Worm (Caenorhabditis elegans) whole organism, L1 larva: ENCODE data around the gene C24H10.2.
A peak's percentile ranks its signal among the peaks of the same experiment; 100 is the strongest.

Experiments
- C16A3.4 ChIP-seq: fragments of 150-350 bp; optimal IDR thresholded peaks from 2 replicates; lab custom pipeline; 2014; ENCODE audit warnings: missing biosample characterization, missing genetic modification characterization
- F16B12.6 ChIP-seq: fragments of 150-350 bp; optimal IDR thresholded peaks from 2 replicates; lab custom pipeline; 2014; ENCODE audit warnings: missing biosample characterization, missing genetic modification characterization
- aha-1 ChIP-seq: fragments of 150-350 bp; optimal IDR thresholded peaks from 2 replicates; lab custom pipeline; 2014; ENCODE audit warnings: missing biosample characterization, missing genetic modification characterization
- alr-1 ChIP-seq: fragments of 200-800 bp; sonication (Bioruptor generic); optimal IDR thresholded peaks from 2 replicates; lab custom pipeline; 2018; ENCODE audit warnings: borderline replicate concordance, mild to moderate bottlenecking, missing genetic modification characterization, missing compliant biosample characterization
- ama-1 ChIP-seq: fragments of 150-350 bp; optimal IDR thresholded peaks from 2 replicates; lab custom pipeline; 2014
- blmp-1 ChIP-seq: fragments of 150-350 bp; optimal IDR thresholded peaks from 2 replicates; lab custom pipeline; 2014; ENCODE audit warnings: missing biosample characterization, missing genetic modification characterization
- ceh-63 ChIP-seq: fragments of 200-800 bp; sonication (Bioruptor generic); optimal IDR thresholded peaks from 2 replicates; lab custom pipeline; 2018; ENCODE audit warnings: mild to moderate bottlenecking, missing genetic modification characterization, missing compliant biosample characterization
- ceh-8 ChIP-seq: fragments of 200-800 bp; sonication (Bioruptor generic); optimal IDR thresholded peaks from 2 replicates; lab custom pipeline; 2018; ENCODE audit warnings: mild to moderate bottlenecking, missing genetic modification characterization, moderate library complexity, missing compliant biosample characterization
- ceh-88 ChIP-seq: fragments of 200-800 bp; sonication (Bioruptor generic); IDR thresholded peaks from 2 replicates; pipeline ENCODE4 v1.3.6; 2022; ENCODE audit warnings: missing genetic modification characterization, missing compliant biosample characterization
- ceh-90 ChIP-seq: sonication (generic microtip); optimal IDR thresholded peaks from 2 replicates; lab custom pipeline; 2016; ENCODE audit warnings: missing genetic modification characterization, missing compliant biosample characterization
- dpl-1 ChIP-seq, 3 experiments: fragments of 150-350 bp in 2 of 3; sonication (generic microtip) in 1 of 3; optimal IDR thresholded peaks; 2 replicates each; lab custom pipeline; 2014 to 2017; ENCODE audit warnings: missing biosample characterization in 3 of 3, missing genetic modification characterization in 3 of 3, missing genetic modification reagents in 3 of 3
- dsc-1 ChIP-seq: sonication (generic microtip); optimal IDR thresholded peaks from 2 replicates; lab custom pipeline; 2016; ENCODE audit warnings: mild to moderate bottlenecking, missing genetic modification characterization, missing compliant biosample characterization
- efl-1 ChIP-seq, 4 experiments: fragments of 150-350 bp; optimal IDR thresholded peaks in 3 of 4; peaks in 1 of 4; 1 replicate in 1 of 4; 2 replicates in 3 of 4; lab custom pipeline; 2014; ENCODE audit warnings: missing biosample characterization in 2 of 4, missing genetic modification characterization in 2 of 4, missing genetic modification reagents in 2 of 4
- egl-13 ChIP-seq: sonication (generic microtip); optimal IDR thresholded peaks from 2 replicates; lab custom pipeline; 2016; ENCODE audit warnings: missing genotype, missing genetic modification reagents, missing genetic modification characterization, missing compliant biosample characterization
- egl-27 ChIP-seq, 2 experiments: fragments of 150-350 bp in 1 of 2; sonication (generic microtip); optimal IDR thresholded peaks; 3 replicates each; lab custom pipeline; 2017 to 2018; ENCODE audit warnings: missing biosample characterization in 2 of 2, missing genetic modification characterization in 2 of 2, missing genetic modification reagents in 2 of 2
- elt-2 ChIP-seq: sonication (generic microtip); optimal IDR thresholded peaks from 2 replicates; lab custom pipeline; 2016; ENCODE audit warnings: missing genetic modification characterization, mild to moderate bottlenecking, inconsistent platforms, missing compliant biosample characterization, missing genetic modification reagents
- ets-5 ChIP-seq: fragments of 200-800 bp; sonication (Bioruptor generic); IDR thresholded peaks from 2 replicates; pipeline ENCODE4 v1.3.6; 2022; ENCODE audit warnings: missing genetic modification characterization, missing compliant biosample characterization
- fkh-10 ChIP-seq: sonication (generic microtip); optimal IDR thresholded peaks from 2 replicates; lab custom pipeline; 2017; ENCODE audit warnings: missing biosample characterization, missing genetic modification reagents, missing genetic modification characterization
- fkh-4 ChIP-seq: sonication (generic microtip); optimal IDR thresholded peaks from 2 replicates; lab custom pipeline; 2016; ENCODE audit warnings: missing compliant biosample characterization, missing genetic modification characterization, borderline replicate concordance
- fkh-8 ChIP-seq: sonication (generic microtip); optimal IDR thresholded peaks from 2 replicates; lab custom pipeline; 2016; ENCODE audit warnings: mild to moderate bottlenecking, missing genetic modification characterization, missing compliant biosample characterization
- fos-1 ChIP-seq: fragments of 150-350 bp; optimal IDR thresholded peaks from 2 replicates; lab custom pipeline; 2014; ENCODE audit warnings: missing biosample characterization, missing genetic modification characterization
- irx-1 ChIP-seq: sonication (generic microtip); optimal IDR thresholded peaks from 2 replicates; lab custom pipeline; 2016; ENCODE audit warnings: missing genetic modification characterization, missing compliant biosample characterization
- isw-1 ChIP-seq: fragments of 200-800 bp; sonication (Bioruptor generic); IDR thresholded peaks from 2 replicates; pipeline ENCODE4 v1.3.6; 2022; ENCODE audit warnings: missing genetic modification characterization, missing compliant biosample characterization
- lin-13 ChIP-seq: fragments of 150-350 bp; optimal IDR thresholded peaks from 2 replicates; lab custom pipeline; 2014; ENCODE audit warnings: missing biosample characterization, missing genetic modification reagents, missing genetic modification characterization
- lin-14 ChIP-seq: fragments of 200-800 bp; sonication (Bioruptor generic); optimal IDR thresholded peaks from 2 replicates; lab custom pipeline; 2018; ENCODE audit warnings: mild to moderate bottlenecking, missing genetic modification characterization, moderate library complexity, missing compliant biosample characterization
- lin-15B ChIP-seq: fragments of 150-350 bp; sonication (generic microtip); optimal IDR thresholded peaks from 3 replicates; lab custom pipeline; 2014; ENCODE audit warnings: missing biosample characterization, missing genetic modification characterization
- lin-39 ChIP-seq: fragments of 150-350 bp; optimal IDR thresholded peaks from 2 replicates; lab custom pipeline; 2014; ENCODE audit warnings: missing biosample characterization, missing genetic modification reagents, missing genetic modification characterization
- lir-3 ChIP-seq: sonication (generic microtip); optimal IDR thresholded peaks from 2 replicates; lab custom pipeline; 2016; ENCODE audit warnings: mild to moderate bottlenecking, missing genetic modification characterization, moderate library complexity, missing compliant biosample characterization; ENCODE audit not compliant: poor library complexity
- lsy-2 ChIP-seq, 2 experiments: fragments of 150-350 bp; optimal IDR thresholded peaks; 2 replicates each; lab custom pipeline; 2014; ENCODE audit warnings: missing biosample characterization in 2 of 2, missing genetic modification characterization in 2 of 2
- nhr-12 ChIP-seq: sonication (generic microtip); optimal IDR thresholded peaks from 2 replicates; lab custom pipeline; 2017; ENCODE audit warnings: missing biosample characterization, missing genetic modification characterization
- nhr-19 ChIP-seq: fragments of 200-800 bp; sonication (Bioruptor generic); conservative IDR thresholded peaks from 2 replicates; pipeline ENCODE4 v1.3.6; 2022; ENCODE audit warnings: missing genetic modification characterization, missing compliant biosample characterization
- nhr-28 ChIP-seq: fragments of 150-350 bp; optimal IDR thresholded peaks from 2 replicates; lab custom pipeline; 2014; ENCODE audit warnings: missing biosample characterization, missing genetic modification characterization
- nhr-47 ChIP-seq: sonication (generic microtip); optimal IDR thresholded peaks from 2 replicates; lab custom pipeline; 2016; ENCODE audit warnings: mild to moderate bottlenecking, missing genetic modification characterization, moderate library complexity, missing compliant biosample characterization
- nhr-71 ChIP-seq: sonication (generic microtip); optimal IDR thresholded peaks from 2 replicates; lab custom pipeline; 2016; ENCODE audit warnings: mild to moderate bottlenecking, missing genetic modification characterization, moderate library complexity, missing compliant biosample characterization
- nhr-77 ChIP-seq: fragments of 150-350 bp; optimal IDR thresholded peaks from 2 replicates; lab custom pipeline; 2014; ENCODE audit warnings: missing biosample characterization, missing genetic modification characterization
- nhr-84 ChIP-seq: sonication (generic microtip); optimal IDR thresholded peaks from 2 replicates; lab custom pipeline; 2017; ENCODE audit warnings: missing biosample characterization, missing genetic modification characterization
- pax-3 ChIP-seq: fragments of 200-800 bp; sonication (Bioruptor generic); optimal IDR thresholded peaks from 2 replicates; lab custom pipeline; 2018; ENCODE audit warnings: mild to moderate bottlenecking, missing genetic modification characterization, moderate library complexity, missing compliant biosample characterization
- pqm-1 ChIP-seq: sonication (generic microtip); optimal IDR thresholded peaks from 3 replicates; lab custom pipeline; 2017; ENCODE audit warnings: missing biosample characterization, missing genetic modification characterization
- rnt-1 ChIP-seq: sonication (generic microtip); optimal IDR thresholded peaks from 2 replicates; lab custom pipeline; 2016; ENCODE audit warnings: mild to moderate bottlenecking, missing genetic modification characterization, moderate library complexity, missing compliant biosample characterization
- sox-4 ChIP-seq: sonication (generic microtip); optimal IDR thresholded peaks from 2 replicates; lab custom pipeline; 2016; ENCODE audit warnings: missing genetic modification characterization, missing compliant biosample characterization
- sptf-1 ChIP-seq: fragments of 150-350 bp; optimal IDR thresholded peaks from 2 replicates; lab custom pipeline; 2014; ENCODE audit warnings: missing biosample characterization, missing genetic modification characterization
- swsn-7 ChIP-seq: sonication (generic microtip); optimal IDR thresholded peaks from 2 replicates; lab custom pipeline; 2016; ENCODE audit warnings: missing genetic modification characterization, missing compliant biosample characterization
- unc-62 ChIP-seq: fragments of 150-350 bp; optimal IDR thresholded peaks from 2 replicates; lab custom pipeline; 2014; ENCODE audit warnings: missing biosample characterization, missing genetic modification reagents, missing genetic modification characterization
- unc-98 ChIP-seq: fragments of 200-800 bp; sonication (Bioruptor generic); IDR thresholded peaks from 2 replicates; pipeline ENCODE4 v1.3.6; 2022; ENCODE audit warnings: missing genetic modification characterization, missing compliant biosample characterization
- vab-15 ChIP-seq: sonication (generic microtip); optimal IDR thresholded peaks from 2 replicates; lab custom pipeline; 2017; ENCODE audit warnings: missing genotype, mild to moderate bottlenecking, missing genetic modification characterization, missing compliant biosample characterization
- xbp-1 ChIP-seq: sonication (generic microtip); optimal IDR thresholded peaks from 2 replicates; lab custom pipeline; 2016; ENCODE audit warnings: missing genetic modification characterization, missing compliant biosample characterization
- zip-4 ChIP-seq: fragments of 200-800 bp; sonication (Bioruptor generic); optimal IDR thresholded peaks from 2 replicates; lab custom pipeline; 2018; ENCODE audit warnings: mild to moderate bottlenecking, missing genetic modification characterization, moderate library complexity, missing compliant biosample characterization
- ztf-11 ChIP-seq, 2 experiments: sonication (generic microtip); optimal IDR thresholded peaks; 2 replicates each; lab custom pipeline; 2016 to 2017; ENCODE audit warnings: missing genetic modification characterization in 2 of 2, missing biosample characterization in 1 of 2, missing compliant biosample characterization in 1 of 2
- ztf-4 ChIP-seq: fragments of 150-350 bp; optimal IDR thresholded peaks from 2 replicates; lab custom pipeline; 2014; ENCODE audit warnings: missing biosample characterization, missing genetic modification characterization

C24H10.2 gene

ce11 chrX:5079297-5079696 is 14.9 kb downstream of the C24H10.2 start (continued):
- TF ChIP-seq nhr-12 (no peak), nhr-71 (tag; lab: Kevin White, UChicago) (peak; percentile 46), fkh-8 (tag; lab: Kevin White, UChicago) (no peak), nhr-28 (no peak), ztf-4 (tag; lab: Kevin White, UChicago) (no peak), xbp-1 (tag; lab: Kevin White, UChicago) (peak; percentile 2), irx-1 (tag; lab: Kevin White, UChicago) (no peak), lin-39 (tag; lab: Kevin White, UChicago) (no peak), ceh-63 (GFP tag; lab: Kevin White, UChicago) (no peak), lsy-2 (tag; optimal IDR thresholded peaks at IDR 0.05; lab: Kevin White, UChicago) (peak in 1 of 2 experiments; percentile 51), ztf-11 (tag; optimal IDR thresholded peaks at IDR 0.05; lab: Kevin White, UChicago) (no peak), ceh-90 (tag; lab: Kevin White, UChicago) (no peak), swsn-7 (tag; lab: Kevin White, UChicago) (no peak), pqm-1 (tag; lab: Kevin White, UChicago) (no peak), nhr-84 (tag; lab: Kevin White, UChicago) (no peak), sox-4 (no peak), blmp-1 (tag; lab: Kevin White, UChicago) (peak; percentile 53), nhr-19 (no peak), nhr-77 (tag; lab: Kevin White, UChicago) (no peak), unc-62 (GFP tag; lab: Kevin White, UChicago) (no peak), lin-13 (GFP tag; lab: Kevin White, UChicago) (no peak), fkh-4 (tag; lab: Kevin White, UChicago) (no peak), isw-1 (GFP tag; lab: Robert Waterston, UW) (no peak), ama-1 (lab: Kevin White, UChicago) (no peak), aha-1 (tag; lab: Kevin White, UChicago) (no peak), ceh-8 (GFP tag; lab: Kevin White, UChicago) (no peak), dpl-1 (GFP tag; optimal IDR thresholded peaks at IDR 0.05; lab: Kevin White, UChicago) (no peak), vab-15 (peak; percentile 40), lin-14 (GFP tag; lab: Kevin White, UChicago) (peak; percentile 68), pax-3 (tag; lab: Kevin White, UChicago) (no peak), lin-15B (tag; lab: Kevin White, UChicago) (no peak)

- TF ChIP-seq ets-5 (GFP tag; lab: Robert Waterston, UW) (peak; percentile 93; the same call in 1 of the 2 replicates), fkh-8 (tag; lab: Kevin White, UChicago) (peak; percentile 6), efl-1 (optimal IDR thresholded peaks at IDR 0.05; lab: Kevin White, UChicago) (no peak), efl-1 (GFP tag; optimal IDR thresholded peaks at IDR 0.05 in 1 of 2; lab: Kevin White, UChicago) (peak in 1 of 2 experiments; percentile 37), vab-15 (no peak), egl-27 (tag; optimal IDR thresholded peaks at IDR 0.05; lab: Kevin White, UChicago) (no peak), fos-1 (tag; lab: Kevin White, UChicago) (no peak)
Measured at ce11 chrX:5084080-5084479, 19.7 kb downstream of the C24H10.2 start.

ce11 chrX:5084495-5084894 is 20.1 kb downstream of the C24H10.2 start, which contains the start of gene ets-5:
Gene ets-5 (minus strand): TSS chrX:5084526.
- no peak for TF ChIP-seq elt-2 (tag; lab: Kevin White, UChicago)
- TF ChIP-seq alr-1 (tag; lab: Kevin White, UChicago), result no peak
- no peak for TF ChIP-seq lir-3 (tag; lab: Kevin White, UChicago)
- no peak for TF ChIP-seq rnt-1
- TF ChIP-seq C16A3.4, result no peak
- TF ChIP-seq fkh-8 (tag; lab: Kevin White, UChicago), result peak; percentile 17
- no peak for TF ChIP-seq nhr-28
- TF ChIP-seq sptf-1 (tag; lab: Kevin White, UChicago), result no peak
- TF ChIP-seq sox-4, result no peak
- TF ChIP-seq ets-5 (GFP tag; lab: Robert Waterston, UW), result peak; percentile 73; the same call in 1 of the 2 replicates
- TF ChIP-seq unc-98 (GFP tag; lab: Robert Waterston, UW), result no peak
- no peak for TF ChIP-seq dsc-1 (tag; lab: Kevin White, UChicago)
- TF ChIP-seq F16B12.6, result no peak
- no peak for TF ChIP-seq ceh-88
- no peak for TF ChIP-seq aha-1 (tag; lab: Kevin White, UChicago)
- no peak for TF ChIP-seq zip-4 (GFP tag; lab: Kevin White, UChicago)
- no peak for TF ChIP-seq fkh-4 (tag; lab: Kevin White, UChicago)
- TF ChIP-seq egl-13 (tag; lab: Kevin White, UChicago), result peak; percentile 22
- no peak for TF ChIP-seq nhr-47 (tag; lab: Kevin White, UChicago)
- no peak for TF ChIP-seq fkh-10 (GFP tag; lab: Kevin White, UChicago)
